Worm (Caenorhabditis elegans) whole organism, midembryonic: ENCODE data around the gene M7.12.
A peak's percentile ranks its signal among the peaks of the same experiment; 100 is the strongest.

Experiments
- T22C8.4 ChIP-seq: fragments of 200-800 bp; sonication (Bioruptor generic); IDR thresholded peaks from 2 replicates; pipeline ENCODE4 v1.3.6; 2022; ENCODE audit warnings: missing genetic modification characterization, missing compliant biosample characterization
- cog-1 ChIP-seq: sonication (generic microtip); optimal IDR thresholded peaks from 2 replicates; lab custom pipeline; 2016; ENCODE audit warnings: missing genetic modification characterization, missing compliant biosample characterization
- flt-1 ChIP-seq: fragments of 200-800 bp; sonication (Bioruptor generic); IDR thresholded peaks from 2 replicates; pipeline ENCODE4 v1.3.6; 2022; ENCODE audit warnings: missing genetic modification characterization, missing compliant biosample characterization
- klf-2 ChIP-seq: fragments of 200-800 bp; sonication (Bioruptor generic); conservative IDR thresholded peaks from 2 replicates; pipeline ENCODE4 v1.3.6; 2022; ENCODE audit warnings: missing genetic modification reagents, missing genetic modification characterization, missing compliant biosample characterization
- med-1 ChIP-seq: sonication (generic microtip); optimal IDR thresholded peaks from 2 replicates; lab custom pipeline; 2017; ENCODE audit warnings: missing genetic modification characterization, mild to moderate bottlenecking, missing compliant biosample characterization, antibody characterized with exemption, missing genetic modification reagents; ENCODE audit not compliant: insufficient read depth
- ref-1 ChIP-seq: fragments of 200-800 bp; sonication (Bioruptor generic); conservative IDR thresholded peaks from 2 replicates; pipeline ENCODE4 v1.3.6; 2022; ENCODE audit warnings: missing genetic modification reagents, missing genetic modification characterization, missing compliant biosample characterization
- tab-1 ChIP-seq: fragments of 200-800 bp; sonication (Bioruptor generic); IDR thresholded peaks from 2 replicates; pipeline ENCODE4 v1.3.6; 2022; ENCODE audit warnings: missing genetic modification characterization, missing compliant biosample characterization
- ztf-23 ChIP-seq: fragments of 200-800 bp; sonication (Bioruptor generic); IDR thresholded peaks from 2 replicates; pipeline ENCODE4 v1.3.6; 2022; ENCODE audit warnings: missing genetic modification reagents, missing genetic modification characterization, missing compliant biosample characterization
- ztf-29 ChIP-seq: fragments of 200-800 bp; sonication (Bioruptor generic); IDR thresholded peaks from 2 replicates; pipeline ENCODE4 v1.3.6; 2022; ENCODE audit warnings: missing genetic modification reagents, missing genetic modification characterization, missing compliant biosample characterization

Gene M7.12

ce11 chrIV:11125604-11126003 lies 27.8 kb upstream of the M7.12 start:
- TF ChIP-seq ztf-29 (GFP tag; lab: Robert Waterston, UW) = no peak

DNA sequence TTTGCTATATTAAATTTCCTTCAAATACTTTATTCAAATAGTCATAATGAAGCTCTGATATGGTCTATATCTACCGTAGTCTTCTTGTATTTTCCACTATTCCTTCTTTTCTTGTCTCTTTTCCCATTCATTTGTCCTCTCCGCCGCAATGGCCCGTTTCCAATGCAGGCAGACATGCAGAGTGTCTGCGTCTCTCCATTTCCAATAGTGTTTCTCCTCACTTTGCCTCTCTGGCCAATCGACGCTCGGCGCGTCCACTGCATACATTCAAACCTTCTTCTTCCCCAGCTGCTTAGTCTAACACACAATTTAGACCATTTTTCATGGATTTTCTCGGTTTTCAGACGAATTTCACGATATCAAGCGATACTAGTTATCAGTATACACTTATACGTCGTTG lies 27.4 kb upstream of the M7.12 start:
- no peak for TF ChIP-seq tab-1
- TF ChIP-seq ztf-29 (GFP tag; lab: Robert Waterston, UW) = no peak
- TF ChIP-seq flt-1 (GFP tag; lab: Robert Waterston, UW) = no peak
- TF ChIP-seq ztf-23 (GFP tag; lab: Robert Waterston, UW) = no peak
- TF ChIP-seq cog-1 = no peak
- TF ChIP-seq med-1 (GFP tag; lab: Kevin White, UChicago) = no peak
- TF ChIP-seq ref-1 (GFP tag; lab: Robert Waterston, UW) = no peak
- TF ChIP-seq klf-2 (GFP tag; lab: Robert Waterston, UW) = no peak
- TF ChIP-seq T22C8.4 = no peak

DNA sequence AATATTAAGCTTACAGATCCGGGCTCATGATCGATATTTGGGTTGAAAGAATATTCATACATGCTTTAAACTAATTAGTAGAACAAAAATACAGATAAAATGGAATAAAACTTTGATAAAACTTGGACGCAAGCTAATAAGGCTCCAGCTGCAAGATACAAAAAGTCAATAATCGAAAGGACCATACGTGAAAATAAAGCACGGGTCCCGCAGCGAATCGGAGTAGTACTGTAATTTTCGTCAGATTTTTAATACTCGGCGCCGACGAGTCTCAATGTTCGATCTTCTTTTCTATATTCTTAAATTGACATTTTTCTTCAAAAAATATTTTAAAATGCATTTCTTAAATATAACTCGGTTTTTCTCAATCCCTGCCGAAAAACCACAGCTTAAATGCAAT lies 26.9 kb upstream of the M7.12 start, which contains the start of gene spo-11:
spo-11 (minus strand) TSS at position 189 of the 400 bp plus-strand sequence.
- TF ChIP-seq klf-2 (GFP tag; lab: Robert Waterston, UW) (no peak), tab-1 (no peak), med-1 (GFP tag; lab: Kevin White, UChicago) (no peak), flt-1 (GFP tag; lab: Robert Waterston, UW) (no peak), ztf-29 (GFP tag; lab: Robert Waterston, UW) (no peak), ref-1 (GFP tag; lab: Robert Waterston, UW) (no peak), ztf-23 (GFP tag; lab: Robert Waterston, UW) (no peak), T22C8.4 (no peak)

DNA sequence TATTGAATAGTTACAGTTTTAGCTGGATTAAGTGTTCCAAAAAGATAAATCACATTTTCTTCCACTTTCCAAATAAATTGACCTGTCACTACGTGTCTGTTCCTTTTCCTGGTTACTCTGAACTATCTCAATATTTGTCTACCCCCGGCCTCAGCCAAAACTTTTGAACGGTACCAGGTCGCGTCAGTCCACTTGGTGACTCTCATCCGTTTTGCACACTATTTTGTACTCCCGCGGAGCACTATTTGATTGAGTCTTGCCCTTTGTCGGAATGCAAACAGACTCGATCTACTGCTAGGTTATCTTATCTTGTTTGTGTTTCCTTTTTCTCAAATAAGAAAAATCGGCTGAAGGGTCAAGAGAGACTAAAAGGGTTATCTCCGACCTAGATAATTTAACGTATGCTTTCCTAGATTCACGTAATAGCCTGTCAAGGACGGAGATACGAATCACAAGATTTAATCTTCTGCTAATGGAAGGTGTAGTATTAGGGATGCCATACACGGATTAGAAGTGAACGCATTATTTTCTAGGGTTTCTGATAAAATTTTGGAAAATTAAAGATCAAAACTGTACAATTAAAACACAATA lies 22.3 kb upstream of the M7.12 start:
- TF ChIP-seq ztf-23 (GFP tag; lab: Robert Waterston, UW) (0 out of 2 replicates have a peak, but pooled peaks have one; percentile 41), T22C8.4 (no peak), ref-1 (GFP tag; lab: Robert Waterston, UW) (no peak), flt-1 (GFP tag; lab: Robert Waterston, UW) (0 out of 2 replicates have a peak, but pooled peaks have one; percentile 56), cog-1 (no peak), tab-1 (no peak)

DNA sequence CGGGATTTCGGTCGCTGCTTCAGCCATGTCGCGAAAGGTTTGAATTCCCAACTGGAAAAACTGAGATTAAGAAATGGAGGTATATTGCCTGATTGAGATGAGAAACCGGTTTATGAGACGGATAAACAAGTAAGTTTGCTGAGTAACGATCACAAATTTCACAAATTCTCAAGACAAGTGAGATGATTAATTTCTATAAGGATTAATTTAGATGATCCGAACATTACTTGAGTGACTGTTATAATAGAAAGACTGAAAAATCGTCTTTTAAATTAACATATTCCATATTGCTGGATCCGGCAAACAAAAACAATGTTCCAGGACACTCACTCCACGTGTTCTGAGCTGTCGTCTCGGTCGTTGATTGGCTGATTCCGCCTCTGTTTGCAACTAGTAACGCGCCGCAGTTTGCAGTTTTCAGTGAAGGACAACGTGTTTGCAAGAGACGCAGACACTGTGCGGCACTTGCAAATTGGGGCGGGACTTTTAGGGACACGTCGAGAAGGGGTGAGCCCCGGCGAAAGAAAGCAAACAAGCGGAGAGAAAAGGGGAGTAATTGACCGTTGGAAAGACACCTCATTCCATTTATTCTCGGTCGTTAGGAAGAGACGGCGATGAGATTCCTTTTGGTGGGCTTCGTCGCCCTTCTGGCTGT lies 21.2 kb upstream of the M7.12 start, which contains the start of the genes imp-2 and enpl-1:
imp-2 (minus strand) TSS at position 51 of the 655 bp plus-strand sequence.
enpl-1 (plus strand) TSS at position 462 of the 655 bp plus-strand sequence.
- TF ChIP-seq ref-1 (GFP tag; lab: Robert Waterston, UW) (no peak), med-1 (GFP tag; lab: Kevin White, UChicago) (no peak), T22C8.4 (no peak), ztf-23 (GFP tag; lab: Robert Waterston, UW) (peak; percentile 49; the same call in 1 of the 2 replicates), ztf-29 (GFP tag; lab: Robert Waterston, UW) (peak; percentile 34; the same call in 1 of the 2 replicates), klf-2 (GFP tag; lab: Robert Waterston, UW) (0 out of 2 replicates have a peak, but pooled peaks have one; percentile 26), cog-1 (peak; percentile 90), tab-1 (0 out of 2 replicates have a peak, but pooled peaks have one; percentile 62), flt-1 (GFP tag; lab: Robert Waterston, UW) (peak; percentile 72; the same call in 1 of the 2 replicates)

- TF ChIP-seq cog-1 = no peak
- no peak for TF ChIP-seq klf-2 (GFP tag; lab: Robert Waterston, UW)
- TF ChIP-seq ztf-23 (GFP tag; lab: Robert Waterston, UW) = no peak
- no peak for TF ChIP-seq flt-1 (GFP tag; lab: Robert Waterston, UW)
- TF ChIP-seq ztf-29 (GFP tag; lab: Robert Waterston, UW) = no peak
- no peak for TF ChIP-seq med-1 (GFP tag; lab: Kevin White, UChicago)
- no peak for TF ChIP-seq T22C8.4
Measured at ce11 chrIV:11112641-11113040, 14.9 kb upstream of the M7.12 start, which contains the start of gene clc-9. Gene clc-9, plus strand, starts transcription at chrIV:11112941.

- TF ChIP-seq ztf-23 (GFP tag; lab: Robert Waterston, UW) = no peak
Measured at ce11 chrIV:11111898-11112297, 14.1 kb upstream of the M7.12 start.

ce11 chrIV:11110995-11111619 lies 13.3 kb upstream of the M7.12 start, which contains the start of gene rps-5:
Gene rps-5, minus strand, starts transcription at chrIV:11111045.
- no peak for TF ChIP-seq med-1 (GFP tag; lab: Kevin White, UChicago)
- no peak for TF ChIP-seq ztf-29 (GFP tag; lab: Robert Waterston, UW)

DNA sequence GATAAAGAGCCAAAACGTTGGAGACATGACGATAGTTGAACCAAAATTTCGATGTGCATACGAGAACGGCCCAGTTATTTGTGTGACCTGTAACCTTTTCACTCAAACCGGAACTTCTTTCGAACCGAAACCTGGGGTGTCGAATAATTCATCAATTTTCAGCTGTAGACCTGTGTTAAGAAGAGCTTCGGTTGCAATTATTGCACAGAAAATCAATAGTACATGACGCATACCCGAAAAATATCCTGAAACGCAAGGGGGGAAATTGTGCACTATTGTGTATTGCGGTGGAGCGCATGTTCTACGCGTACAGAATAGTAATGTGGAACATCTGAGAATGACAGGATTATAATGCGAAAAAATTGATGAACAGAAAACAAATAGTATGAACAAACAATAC lies 12.0 kb upstream of the M7.12 start, which contains the start of gene pigk-1:
pigk-1 (minus strand) TSS at position 248 of the 400 bp plus-strand sequence.
- TF ChIP-seq cog-1 (no peak), med-1 (GFP tag; lab: Kevin White, UChicago) (no peak), klf-2 (GFP tag; lab: Robert Waterston, UW) (no peak), ztf-23 (GFP tag; lab: Robert Waterston, UW) (no peak), ztf-29 (GFP tag; lab: Robert Waterston, UW) (no peak), flt-1 (GFP tag; lab: Robert Waterston, UW) (no peak), tab-1 (no peak), ref-1 (GFP tag; lab: Robert Waterston, UW) (no peak)
